Fruit fly (Drosophila melanogaster) whole organism, embryonic: ENCODE data around the gene mxc.

Experiments
- Asciz ChIP-seq: fragments of 200-800 bp; sonication (Bioruptor generic); optimal IDR thresholded peaks from 2 replicates; lab custom pipeline; 2017; ENCODE audit warnings: missing biosample characterization, mild to moderate bottlenecking, missing genetic modification characterization, missing genetic modification reagents
- Atf6 ChIP-seq: fragments of 200-800 bp; sonication (Bioruptor generic); IDR thresholded peaks from 2 replicates; pipeline ENCODE4 v1.3.6; 2022; ENCODE audit warnings: missing biosample characterization, missing genetic modification characterization
- CG10274 ChIP-seq: fragments of 200-800 bp; sonication (Bioruptor generic); optimal IDR thresholded peaks from 3 replicates; lab custom pipeline; 2017; ENCODE audit warnings: missing biosample characterization, mild to moderate bottlenecking, missing genetic modification characterization
- CG11085 ChIP-seq: fragments of 200-800 bp; sonication (Bioruptor generic); IDR thresholded peaks from 2 replicates; pipeline ENCODE4 v1.3.6; 2022; ENCODE audit warnings: missing biosample characterization, missing genetic modification characterization
- CG11504 ChIP-seq: fragments of 200-800 bp; sonication (Bioruptor generic); optimal IDR thresholded peaks from 3 replicates; lab custom pipeline; 2019; ENCODE audit warnings: missing biosample characterization, mild to moderate bottlenecking, missing genetic modification characterization, moderate library complexity
- CG11723 ChIP-seq: fragments of 200-800 bp; sonication (Bioruptor generic); optimal IDR thresholded peaks from 2 replicates; lab custom pipeline; 2017; ENCODE audit warnings: missing biosample characterization, mild to moderate bottlenecking, missing genetic modification characterization
- CG12071 ChIP-seq: fragments of 200-800 bp; sonication (Bioruptor generic); optimal IDR thresholded peaks from 3 replicates; lab custom pipeline; 2018; ENCODE audit warnings: missing biosample characterization, mild to moderate bottlenecking, missing genetic modification characterization
- CG13123 ChIP-seq: fragments of 200-800 bp; sonication (Bioruptor generic); optimal IDR thresholded peaks from 2 replicates; lab custom pipeline; 2016; ENCODE audit warnings: missing biosample characterization, missing genetic modification characterization
- CG17568 ChIP-seq: fragments of 200-800 bp; sonication (Bioruptor generic); optimal IDR thresholded peaks from 2 replicates; lab custom pipeline; 2018; ENCODE audit warnings: missing biosample characterization, mild to moderate bottlenecking, missing genetic modification characterization, moderate library complexity
- CG17912 ChIP-seq: fragments of 200-800 bp; sonication (Bioruptor generic); optimal IDR thresholded peaks from 2 replicates; lab custom pipeline; 2018; ENCODE audit warnings: missing biosample characterization, mild to moderate bottlenecking, missing genetic modification characterization
- CG1832 ChIP-seq: fragments of 200-800 bp; sonication (Bioruptor generic); optimal IDR thresholded peaks from 2 replicates; lab custom pipeline; 2017; ENCODE audit warnings: missing biosample characterization, mild to moderate bottlenecking, missing genetic modification characterization, inconsistent platforms
- CG2875 ChIP-seq: fragments of 200-800 bp; sonication (Bioruptor generic); optimal IDR thresholded peaks from 2 replicates; lab custom pipeline; 2017; ENCODE audit warnings: missing biosample characterization, mild to moderate bottlenecking, missing genetic modification characterization, missing genetic modification reagents
- CG2889 ChIP-seq: fragments of 200-800 bp; sonication (Bioruptor generic); IDR thresholded peaks from 3 replicates; pipeline ENCODE4 v1.3.6; 2022; ENCODE audit warnings: missing biosample characterization, missing genetic modification characterization
- CG31365 ChIP-seq: fragments of 200-800 bp; sonication (Bioruptor generic); optimal IDR thresholded peaks from 2 replicates; lab custom pipeline; 2018; ENCODE audit warnings: missing biosample characterization, mild to moderate bottlenecking, missing genetic modification characterization
- CG3163 ChIP-seq: fragments of 200-800 bp; sonication (Bioruptor generic); optimal IDR thresholded peaks from 3 replicates; lab custom pipeline; 2016; ENCODE audit warnings: missing biosample characterization, missing genetic modification characterization
- CG4282 ChIP-seq: fragments of 200-800 bp; sonication (Bioruptor generic); optimal IDR thresholded peaks from 2 replicates; lab custom pipeline; 2016; ENCODE audit warnings: missing biosample characterization, missing genetic modification characterization
- CG6791 ChIP-seq: fragments of 200-800 bp; sonication (Bioruptor generic); IDR thresholded peaks from 3 replicates; pipeline ENCODE4 v1.3.6; 2022; ENCODE audit warnings: missing biosample characterization, missing genetic modification characterization; ENCODE audit not compliant: partially characterized antibody
- CG8765 ChIP-seq: fragments of 200-800 bp; sonication (Bioruptor generic); IDR thresholded peaks from 2 replicates; pipeline ENCODE4 v1.3.6; 2022; ENCODE audit warnings: missing biosample characterization, missing genetic modification characterization
- CG9932 ChIP-seq: fragments of 200-800 bp; sonication (Bioruptor generic); IDR thresholded peaks from 2 replicates; pipeline ENCODE4 v1.3.6; 2022; ENCODE audit warnings: missing biosample characterization, missing genetic modification characterization
- CHES-1-like ChIP-seq: fragments of 200-800 bp; sonication (Bioruptor generic); optimal IDR thresholded peaks from 2 replicates; lab custom pipeline; 2016; ENCODE audit warnings: missing biosample characterization, missing genetic modification characterization
- D19A ChIP-seq: fragments of 200-800 bp; optimal IDR thresholded peaks from 3 replicates; lab custom pipeline; 2019; ENCODE audit warnings: missing biosample characterization, mild to moderate bottlenecking, missing genetic modification characterization, moderate library complexity
- Dfd ChIP-seq, 2 experiments: fragments of >200 bp; optimal IDR thresholded peaks; 2 replicates each; lab custom pipeline; 2017; ENCODE audit warnings: missing biosample characterization in 2 of 2, missing genetic modification characterization in 2 of 2
- Elba2 ChIP-seq: fragments of 200-800 bp; sonication (Bioruptor generic); optimal IDR thresholded peaks from 3 replicates; lab custom pipeline; 2016; ENCODE audit warnings: missing biosample characterization, missing genetic modification characterization
- Hand ChIP-seq: fragments of 200-800 bp; sonication (Bioruptor generic); optimal IDR thresholded peaks from 2 replicates; lab custom pipeline; 2017; ENCODE audit warnings: mild to moderate bottlenecking, missing biosample characterization, missing genetic modification reagents, missing genetic modification characterization
- Hmr ChIP-seq: fragments of 200-800 bp; sonication (Bioruptor generic); optimal IDR thresholded peaks from 3 replicates; lab custom pipeline; 2017; ENCODE audit warnings: mild to moderate bottlenecking, missing biosample characterization, missing genetic modification reagents, missing genetic modification characterization
- Hsf ChIP-seq: fragments of 200-800 bp; sonication (Bioruptor generic); optimal IDR thresholded peaks from 3 replicates; lab custom pipeline; 2016; ENCODE audit warnings: missing biosample characterization, missing genetic modification characterization
- MTF-1 ChIP-seq: fragments of 200-800 bp; sonication (Bioruptor generic); optimal IDR thresholded peaks from 2 replicates; lab custom pipeline; 2018; ENCODE audit warnings: missing biosample characterization, mild to moderate bottlenecking, missing genetic modification characterization, borderline replicate concordance
- Oli ChIP-seq: fragments of 200-800 bp; sonication (Bioruptor generic); optimal IDR thresholded peaks from 2 replicates; lab custom pipeline; 2018; ENCODE audit warnings: missing biosample characterization, mild to moderate bottlenecking, missing genetic modification characterization, moderate library complexity
- PHDP ChIP-seq: fragments of 200-800 bp; sonication (Bioruptor generic); optimal IDR thresholded peaks from 3 replicates; lab custom pipeline; 2018; ENCODE audit warnings: missing biosample characterization, mild to moderate bottlenecking, missing genetic modification characterization, moderate library complexity
- Rx ChIP-seq: fragments of 200-800 bp; sonication (Bioruptor generic); IDR thresholded peaks from 2 replicates; pipeline ENCODE4 v1.3.6; 2022; ENCODE audit warnings: missing biosample characterization, missing genetic modification characterization
- Side ChIP-seq: fragments of 200-800 bp; sonication (Bioruptor generic); optimal IDR thresholded peaks from 2 replicates; lab custom pipeline; 2016; ENCODE audit warnings: missing biosample characterization, missing genetic modification characterization
- Sin3A ChIP-seq: fragments of >200 bp; optimal IDR thresholded peaks from 2 replicates; lab custom pipeline; 2018
- Sry-δ ChIP-seq: fragments of 200-800 bp; sonication (Bioruptor generic); optimal IDR thresholded peaks from 2 replicates; lab custom pipeline; 2016; ENCODE audit warnings: missing biosample characterization, missing genetic modification characterization
- Taf1 ChIP-seq: fragments of 200-800 bp; sonication (Bioruptor generic); IDR thresholded peaks from 2 replicates; pipeline ENCODE4 v1.3.6; 2022; ENCODE audit warnings: missing biosample characterization, missing genetic modification characterization
- Trl ChIP-seq, 3 experiments: fragments of >200 bp in 2 of 3; fragments of 200-800 bp in 1 of 3; sonication (Bioruptor generic) in 1 of 3; optimal IDR thresholded peaks; 2 replicates in 1 of 3; 3 replicates in 2 of 3; lab custom pipeline; 2016 to 2017; ENCODE audit warnings: missing biosample characterization in 1 of 3, missing genetic modification characterization in 1 of 3
- abd-A ChIP-seq: fragments of 200-800 bp; sonication (Bioruptor generic); optimal IDR thresholded peaks from 3 replicates; lab custom pipeline; 2019; ENCODE audit warnings: missing biosample characterization, mild to moderate bottlenecking, missing genetic modification characterization, moderate library complexity
- ara ChIP-seq: fragments of 200-800 bp; sonication (Bioruptor generic); IDR thresholded peaks from 2 replicates; pipeline ENCODE4 v1.3.6; 2022; ENCODE audit warnings: missing biosample characterization, missing genetic modification characterization
- bab2 ChIP-seq: fragments of 200-800 bp; sonication (Bioruptor generic); optimal IDR thresholded peaks from 2 replicates; lab custom pipeline; 2016; ENCODE audit warnings: missing biosample characterization, missing genetic modification characterization
- cas ChIP-seq: fragments of 200-800 bp; sonication (Bioruptor generic); IDR thresholded peaks from 2 replicates; pipeline ENCODE4 v1.3.6; 2022; ENCODE audit warnings: missing biosample characterization, missing genetic modification characterization
- chm ChIP-seq: fragments of 200-800 bp; sonication (Bioruptor generic); IDR thresholded peaks from 2 replicates; pipeline ENCODE4 v1.3.6; 2022; ENCODE audit warnings: missing biosample characterization, missing genetic modification characterization
- corto ChIP-seq: fragments of 200-800 bp; sonication (Bioruptor generic); optimal IDR thresholded peaks from 2 replicates; lab custom pipeline; 2016; ENCODE audit warnings: missing biosample characterization, mild to moderate bottlenecking, missing genetic modification characterization, moderate library complexity
- jumu ChIP-seq: fragments of 200-800 bp; sonication (Bioruptor generic); optimal IDR thresholded peaks from 3 replicates; lab custom pipeline; 2016; ENCODE audit warnings: missing biosample characterization, missing genetic modification characterization
- lbe ChIP-seq: fragments of 200-800 bp; sonication (Bioruptor generic); optimal IDR thresholded peaks from 2 replicates; lab custom pipeline; 2016; ENCODE audit warnings: missing biosample characterization, mild to moderate bottlenecking, missing genetic modification characterization
- nerfin-2 ChIP-seq: fragments of 200-800 bp; sonication (Bioruptor generic); IDR thresholded peaks from 2 replicates; pipeline ENCODE4 v1.3.6; 2022; ENCODE audit warnings: missing biosample characterization, missing genetic modification characterization; ENCODE audit not compliant: partially characterized antibody
- pb ChIP-seq: fragments of 200-800 bp; sonication (Bioruptor generic); optimal IDR thresholded peaks from 3 replicates; lab custom pipeline; 2016; ENCODE audit warnings: missing biosample characterization, missing genetic modification characterization
- prd ChIP-seq, 3 experiments: fragments of >200 bp in 2 of 3; fragments of 200-800 bp in 1 of 3; sonication (Bioruptor generic) in 1 of 3; optimal IDR thresholded peaks in 2 of 3; IDR thresholded peaks in 1 of 3; 2 replicates in 2 of 3; 3 replicates in 1 of 3; pipeline versions ENCODE4 v1.3.6 to Lab custom; 2017 to 2022; ENCODE audit warnings: missing biosample characterization in 1 of 3, missing genetic modification characterization in 1 of 3
- sd ChIP-seq: fragments of 200-800 bp; sonication (Bioruptor generic); optimal IDR thresholded peaks from 3 replicates; lab custom pipeline; 2018; ENCODE audit warnings: missing biosample characterization, mild to moderate bottlenecking, missing genetic modification characterization, moderate library complexity
- sens ChIP-seq: fragments of 200-800 bp; sonication (Bioruptor generic); peaks from one replicate; lab custom pipeline; 2016; ENCODE audit warnings: missing biosample characterization, missing genetic modification characterization
- ttk ChIP-seq: fragments of 200-800 bp; sonication (Bioruptor generic); IDR thresholded peaks from 2 replicates; pipeline ENCODE4 v2.1.2; 2022; ENCODE audit warnings: missing biosample characterization, missing genetic modification characterization
- vnd ChIP-seq: fragments of 200-800 bp; sonication (Bioruptor generic); IDR thresholded peaks from 3 replicates; pipeline ENCODE4 v1.3.6; 2022; ENCODE audit warnings: missing biosample characterization, missing genetic modification characterization; ENCODE audit not compliant: partially characterized antibody

Gene mxc

DNA sequence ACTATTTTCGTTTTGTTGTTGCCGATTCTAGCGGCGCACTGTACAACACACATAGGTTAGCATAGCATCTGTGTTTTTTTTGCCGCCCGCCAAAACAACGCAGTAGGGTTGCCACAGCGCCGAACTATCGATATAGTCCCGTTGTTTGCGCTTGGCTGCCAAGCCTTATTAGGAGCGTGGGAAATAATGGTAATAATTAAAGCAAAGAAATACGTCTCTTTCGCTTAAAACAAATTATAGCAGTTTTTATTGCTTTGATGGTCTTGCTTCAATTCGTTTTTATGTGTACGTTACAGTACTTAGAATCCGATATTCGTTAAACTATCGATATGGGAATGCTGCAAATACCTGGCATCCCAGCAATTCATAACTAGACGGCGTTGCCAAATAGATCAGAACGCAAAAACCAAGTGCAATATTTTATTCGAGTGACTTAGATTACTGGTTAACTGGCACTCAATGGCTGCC, at the start of gene mxc, which contains the start of gene Larp7 (continued):
- TF ChIP-seq chm (GFP tag; lab: Robert Waterston, UW) (no peak), ttk (GFP tag; lab: Robert Waterston, UW) (no peak), Hand (GFP tag; lab: Kevin White, UChicago) (no peak), Asciz (no peak), CG6791 (GFP tag; lab: Robert Waterston, UW) (peak; percentile 70; the same call in 2 of the 3 replicates), Elba2 (GFP tag; lab: Kevin White, UChicago) (peak; percentile 82), CG11504 (no peak), MTF-1 (GFP tag; lab: Kevin White, UChicago) (no peak), bab2 (GFP tag; lab: Kevin White, UChicago) (peak; percentile 59), nerfin-2 (GFP tag; lab: Robert Waterston, UW) (peak; percentile 81), prd (optimal IDR thresholded peaks at IDR 0.05; lab: Kevin White, UChicago) (no peak), prd (GFP tag; IDR thresholded peaks at IDR 0.05; lab: Robert Waterston, UW) (peak; percentile 73; the same call in 2 of the 3 replicates), corto (GFP tag; lab: Kevin White, UChicago) (no peak), CG1832 (GFP tag; lab: Kevin White, UChicago) (no peak), CG4282 (peak; percentile 16), CG8765 (GFP tag; lab: Robert Waterston, UW) (no peak), Sry-δ (GFP tag; lab: Kevin White, UChicago) (peak; percentile 82), CG17912 (GFP tag; lab: Kevin White, UChicago) (peak; percentile 4), Hsf (GFP tag; lab: Kevin White, UChicago) (peak; percentile 66), CHES-1-like (GFP tag; lab: Kevin White, UChicago) (peak; percentile 78), vnd (GFP tag; lab: Robert Waterston, UW) (peak; percentile 87), abd-A (tag; lab: Kevin White, UChicago) (no peak), CG9932 (GFP tag; lab: Robert Waterston, UW) (peak; percentile 80), D19A (tag; lab: Kevin White, UChicago) (no peak), Hmr (no peak), ara (GFP tag; lab: Robert Waterston, UW) (no peak), PHDP (tag; lab: Kevin White, UChicago) (no peak), Rx (no peak), sd (tag; lab: Kevin White, UChicago) (no peak), pb (GFP tag; lab: Kevin White, UChicago) (peak; percentile 0), CG17568 (no peak), sens (GFP tag; lab: Kevin White, UChicago) (peak; percentile 85), Dfd (GFP tag; optimal IDR thresholded peaks at IDR 0.05; lab: Kevin White, UChicago) (no peak), CG2889 (GFP tag; lab: Robert Waterston, UW) (peak; percentile 38; the same call in 1 of the 3 replicates), Oli (tag; lab: Kevin White, UChicago) (peak; percentile 44), Sin3A (lab: Kevin White, UChicago) (peak; percentile 98), CG11723 (GFP tag; lab: Kevin White, UChicago) (no peak), CG31365 (tag; lab: Kevin White, UChicago) (no peak), CG11085 (GFP tag; lab: Robert Waterston, UW) (0 out of 2 replicates have a peak, but pooled peaks have one; percentile 34), CG3163 (GFP tag; lab: Kevin White, UChicago) (peak; percentile 32), cas (no peak), CG12071 (GFP tag; lab: Kevin White, UChicago) (no peak), CG2875 (GFP tag; lab: Kevin White, UChicago) (no peak), CG10274 (GFP tag; lab: Kevin White, UChicago) (no peak), Trl (optimal IDR thresholded peaks at IDR 0.05; lab: Kevin White, UChicago) (no peak), Trl (GFP tag; optimal IDR thresholded peaks at IDR 0.05; lab: Kevin White, UChicago) (peak; percentile 75), jumu (GFP tag; lab: Kevin White, UChicago) (peak; percentile 75), Side (GFP tag; lab: Kevin White, UChicago) (peak; percentile 61), Taf1 (GFP tag; lab: Robert Waterston, UW) (0 out of 2 replicates have a peak, but pooled peaks have one; percentile 28), lbe (no peak), CG13123 (GFP tag; lab: Kevin White, UChicago) (peak; percentile 8), Atf6 (GFP tag; lab: Robert Waterston, UW) (peak; percentile 40; the same call in 1 of the 2 replicates)
